Fruit fly (Drosophila melanogaster): ENCODE measurements around the gene CG33722.

Gene CG33722

dm6 chr3R:8277494-8278293 lies 33.8 kb downstream of the CG33722 start, which contains the start of gene ato (continued):
- TF ChIP-seq crol (GFP tag; IDR thresholded peaks at IDR 0.05) = peak; percentile 80
- TF ChIP-seq sc (optimal IDR thresholded peaks at IDR 0.05) = no peak
- TF ChIP-seq sc (GFP tag; optimal IDR thresholded peaks at IDR 0.05) = no peak
- TF ChIP-seq CG11247 (GFP tag; IDR thresholded peaks at IDR 0.05) = no peak
- no peak for TF ChIP-seq CG12236 (GFP tag; optimal IDR thresholded peaks at IDR 0.05)
- no peak for TF ChIP-seq NK7.1 (GFP tag; optimal IDR thresholded peaks at IDR 0.05)
- no peak for TF ChIP-seq CG18011 (GFP tag; optimal IDR thresholded peaks at IDR 0.05)
- TF ChIP-seq tup (GFP tag; optimal IDR thresholded peaks at IDR 0.05) = no peak
- TF ChIP-seq B-H1 (GFP tag; IDR thresholded peaks at IDR 0.05) = no peak
- no peak for TF ChIP-seq pzg (GFP tag; optimal IDR thresholded peaks at IDR 0.05)
- TF ChIP-seq Jarid2 (GFP tag; optimal IDR thresholded peaks at IDR 0.05) = peak; percentile 57
- peak; percentile 94 for TF ChIP-seq Nf-YC (tag; optimal IDR thresholded peaks at IDR 0.05)
- no peak for TF ChIP-seq danr (GFP tag; IDR thresholded peaks at IDR 0.05)
- TF ChIP-seq HLHmδ (GFP tag; optimal IDR thresholded peaks at IDR 0.05) = peak; percentile 95
- no peak for TF ChIP-seq yki (optimal IDR thresholded peaks at IDR 0.05)
- TF ChIP-seq pan (optimal IDR thresholded peaks at IDR 0.05) = no peak
- no peak for TF ChIP-seq pan (GFP tag; optimal IDR thresholded peaks at IDR 0.05 in 1 of 2, IDR thresholded peaks at IDR 0.05 in 1 of 2)
- TF ChIP-seq CG8359 (GFP tag; optimal IDR thresholded peaks at IDR 0.05; ENCODE audit: borderline replicate concordance) = no peak
- TF ChIP-seq sens (GFP tag) = peak; percentile 53
- no peak for TF ChIP-seq CG7786 (GFP tag; optimal IDR thresholded peaks at IDR 0.05)
- no peak for TF ChIP-seq Meics (GFP tag; optimal IDR thresholded peaks at IDR 0.05)
- no peak for TF ChIP-seq CG10959 (GFP tag; IDR thresholded peaks at IDR 0.05)
- no peak for TF ChIP-seq pros (GFP tag; optimal IDR thresholded peaks at IDR 0.05)
- no peak for TF ChIP-seq E2f2 (GFP tag; IDR thresholded peaks at IDR 0.05)
- TF ChIP-seq Sin3A (optimal IDR thresholded peaks at IDR 0.05) = no peak
- no peak for TF ChIP-seq CG34224 (GFP tag; IDR thresholded peaks at IDR 0.05; ENCODE audit: partially characterized antibody)
- peak in 1 of 2 experiments; percentile 56 for TF ChIP-seq tll (GFP tag; optimal IDR thresholded peaks at IDR 0.05)
- no peak for TF ChIP-seq slou (GFP tag; optimal IDR thresholded peaks at IDR 0.05)

- TF ChIP-seq sens (GFP tag) (peak; percentile 19), CG8281 (tag; optimal IDR thresholded peaks at IDR 0.05) (peak; percentile 90), Usf (GFP tag; optimal IDR thresholded peaks at IDR 0.05) (no peak), Opbp (GFP tag; IDR thresholded peaks at IDR 0.05; ENCODE audit: partially characterized antibody) (0 out of 3 replicates have a peak, but pooled peaks have one; percentile 32), tin (GFP tag; optimal IDR thresholded peaks at IDR 0.05) (no peak)
These were observed 36.1 kb downstream of the CG33722 start for dm6 chr3R:8279970-8280369.

- TF ChIP-seq D19A (tag; optimal IDR thresholded peaks at IDR 0.05) (peak; percentile 23), tin (GFP tag; optimal IDR thresholded peaks at IDR 0.05) (no peak), psq (GFP tag; optimal IDR thresholded peaks at IDR 0.05) (no peak), vfl (GFP tag; optimal IDR thresholded peaks at IDR 0.05) (no peak)
These were observed 38.9 kb downstream of the CG33722 start for dm6 chr3R:8282727-8283126.

dm6 chr3R:8284234-8284633 lies 40.4 kb downstream of the CG33722 start:
- TF ChIP-seq D (optimal IDR thresholded peaks at IDR 0.05) (peak; percentile 100), D (GFP tag; optimal IDR thresholded peaks at IDR 0.05) (no peak), CG2889 (GFP tag; IDR thresholded peaks at IDR 0.05) (0 out of 3 replicates have a peak, but pooled peaks have one; percentile 15), chinmo (GFP tag; IDR thresholded peaks at IDR 0.05; ENCODE audit: partially characterized antibody) (no peak), twi (tag; optimal IDR thresholded peaks at IDR 0.05) (peak; percentile 18), zen (tag; optimal IDR thresholded peaks at IDR 0.05) (peak; percentile 39), Fer2 (tag; optimal IDR thresholded peaks at IDR 0.05) (no peak), tll (GFP tag; optimal IDR thresholded peaks at IDR 0.05) (peak in 1 of 2 experiments; percentile 75), Mes4 (GFP tag; optimal IDR thresholded peaks at IDR 0.05) (no peak)
